Worm (Caenorhabditis elegans) whole organism, L4 larva: ENCODE results near the gene emb-30.

Source experiments
- D1046.2 ChIP-seq: fragments of 200-800 bp; sonication (Bioruptor generic); IDR thresholded peaks from 2 replicates; pipeline ENCODE4 v1.3.6; 2022; ENCODE audit warnings: missing genetic modification characterization, missing compliant biosample characterization
- F10B5.3 ChIP-seq: sonication (generic microtip); optimal IDR thresholded peaks from 2 replicates; lab custom pipeline; 2016; ENCODE audit warnings: mild to moderate bottlenecking, missing genetic modification characterization, missing compliant biosample characterization
- F26F4.8 ChIP-seq: fragments of 200-800 bp; sonication (Bioruptor generic); conservative IDR thresholded peaks from 2 replicates; pipeline ENCODE4 v1.3.6; 2022; ENCODE audit warnings: missing genetic modification characterization, missing compliant biosample characterization
- F37D6.2 ChIP-seq: sonication (generic microtip); optimal IDR thresholded peaks from 2 replicates; lab custom pipeline; 2016; ENCODE audit warnings: mild to moderate bottlenecking, missing genetic modification characterization, missing compliant biosample characterization
- T20F7.1 ChIP-seq: fragments of 200-800 bp; sonication (Bioruptor generic); optimal IDR thresholded peaks from 2 replicates; lab custom pipeline; 2018; ENCODE audit warnings: mild to moderate bottlenecking, missing genetic modification characterization, missing compliant biosample characterization
- T26A8.4 ChIP-seq: fragments of 200-800 bp; sonication (Bioruptor generic); IDR thresholded peaks from 2 replicates; pipeline ENCODE4 v1.3.6; 2022; ENCODE audit warnings: missing genetic modification characterization, missing compliant biosample characterization
- Y75B8A.6 ChIP-seq: fragments of 200-800 bp; sonication (Bioruptor generic); IDR thresholded peaks from 2 replicates; pipeline ENCODE4 v1.3.6; 2022; ENCODE audit warnings: missing genetic modification reagents, missing genetic modification characterization, missing compliant biosample characterization
- ZK337.2 ChIP-seq: fragments of 200-800 bp; sonication (Bioruptor generic); IDR thresholded peaks from 2 replicates; pipeline ENCODE4 v1.3.6; 2022; ENCODE audit warnings: missing genetic modification reagents, missing genetic modification characterization, missing compliant biosample characterization
- ZK546.5 ChIP-seq, 2 experiments: sonication (generic microtip); optimal IDR thresholded peaks; 2 replicates each; lab custom pipeline; 2017; ENCODE audit warnings: missing biosample characterization in 2 of 2, missing genetic modification characterization in 2 of 2
- aly-2 ChIP-seq: sonication (generic microtip); optimal IDR thresholded peaks from 2 replicates; lab custom pipeline; 2018; ENCODE audit warnings: missing biosample characterization, missing genetic modification characterization
- ama-1 ChIP-seq: fragments of 150-350 bp; optimal IDR thresholded peaks from 2 replicates; lab custom pipeline; 2014; ENCODE audit warnings: inconsistent platforms, mixed read lengths
- ceh-20 ChIP-seq: fragments of 200-800 bp; sonication (Bioruptor generic); IDR thresholded peaks from 2 replicates; pipeline ENCODE4 v1.3.6; 2022; ENCODE audit warnings: missing genetic modification reagents, missing genetic modification characterization, missing compliant biosample characterization
- ces-1 ChIP-seq: fragments of 150-350 bp; sonication (generic microtip); optimal IDR thresholded peaks from 4 replicates; lab custom pipeline; 2014; ENCODE audit warnings: missing biosample characterization, missing genetic modification reagents, missing genetic modification characterization
- ctbp-1 ChIP-seq: fragments of 200-800 bp; sonication (Bioruptor generic); IDR thresholded peaks from 2 replicates; pipeline ENCODE4 v1.3.6; 2022; ENCODE audit warnings: missing genetic modification reagents, missing genetic modification characterization, missing compliant biosample characterization
- dmd-6 ChIP-seq: fragments of 200-800 bp; sonication (Bioruptor generic); IDR thresholded peaks from 2 replicates; pipeline ENCODE4 v1.3.6; 2022; ENCODE audit warnings: missing genetic modification reagents, missing genetic modification characterization, missing compliant biosample characterization
- dmd-9 ChIP-seq: fragments of 200-800 bp; sonication (Bioruptor generic); IDR thresholded peaks from 2 replicates; pipeline ENCODE4 v1.3.6; 2022; ENCODE audit warnings: missing genetic modification reagents, missing genetic modification characterization, missing compliant biosample characterization
- dpl-1 ChIP-seq: fragments of 150-350 bp; optimal IDR thresholded peaks from 2 replicates; lab custom pipeline; 2014; ENCODE audit warnings: missing biosample characterization, missing genetic modification reagents, missing genetic modification characterization
- fos-1 ChIP-seq: fragments of 150-350 bp; optimal IDR thresholded peaks from 2 replicates; lab custom pipeline; 2014; ENCODE audit warnings: missing biosample characterization, missing genetic modification characterization
- hlh-11 ChIP-seq: fragments of 200-800 bp; sonication (Bioruptor generic); optimal IDR thresholded peaks from 2 replicates; lab custom pipeline; 2018; ENCODE audit warnings: mild to moderate bottlenecking, missing genetic modification characterization, missing compliant biosample characterization
- jun-1 ChIP-seq: fragments of 150-350 bp; optimal IDR thresholded peaks from 2 replicates; lab custom pipeline; 2014; ENCODE audit warnings: missing biosample characterization, missing genetic modification reagents, missing genetic modification characterization
- lin-13 ChIP-seq: fragments of 150-350 bp; optimal IDR thresholded peaks from 2 replicates; lab custom pipeline; 2014; ENCODE audit warnings: missing biosample characterization, missing genetic modification reagents, missing genetic modification characterization
- lin-15B ChIP-seq: fragments of 150-350 bp; sonication (generic microtip); optimal IDR thresholded peaks from 3 replicates; lab custom pipeline; 2014; ENCODE audit warnings: missing biosample characterization, missing genetic modification characterization
- lin-29 ChIP-seq: fragments of 200-800 bp; sonication (Bioruptor generic); IDR thresholded peaks from 2 replicates; pipeline ENCODE4 v1.3.6; 2022; ENCODE audit warnings: missing genetic modification reagents, missing genetic modification characterization, missing compliant biosample characterization
- lin-38 ChIP-seq: fragments of 200-800 bp; sonication (Bioruptor generic); IDR thresholded peaks from 2 replicates; pipeline ENCODE4 v1.3.6; 2022; ENCODE audit warnings: missing genetic modification reagents, missing genetic modification characterization, missing compliant biosample characterization
- lin-39 ChIP-seq: fragments of 150-350 bp; optimal IDR thresholded peaks from 2 replicates; lab custom pipeline; 2014; ENCODE audit warnings: missing biosample characterization, missing genetic modification reagents, missing genetic modification characterization
- lir-3 ChIP-seq: sonication (generic microtip); optimal IDR thresholded peaks from 2 replicates; lab custom pipeline; 2016; ENCODE audit warnings: mild to moderate bottlenecking, missing genetic modification characterization, missing compliant biosample characterization
- lsy-2 ChIP-seq, 2 experiments: fragments of 150-350 bp in 1 of 2; sonication (generic microtip) in 1 of 2; optimal IDR thresholded peaks; 2 replicates each; lab custom pipeline; 2014 to 2017; ENCODE audit warnings: missing biosample characterization in 2 of 2, missing genetic modification characterization in 2 of 2
- madf-9 ChIP-seq: fragments of 200-800 bp; sonication (Bioruptor generic); conservative IDR thresholded peaks from 2 replicates; pipeline ENCODE4 v1.3.6; 2022; ENCODE audit warnings: missing genetic modification reagents, missing genetic modification characterization, missing compliant biosample characterization
- mdt-29 ChIP-seq: fragments of 200-800 bp; sonication (Bioruptor generic); IDR thresholded peaks from 2 replicates; pipeline ENCODE4 v1.3.6; 2022; ENCODE audit warnings: missing genetic modification reagents, missing genetic modification characterization, missing compliant biosample characterization
- mxl-2 ChIP-seq: fragments of 200-800 bp; sonication (Bioruptor generic); conservative IDR thresholded peaks from 2 replicates; pipeline ENCODE4 v1.3.6; 2022; ENCODE audit warnings: missing genetic modification reagents, missing genetic modification characterization, missing compliant biosample characterization
- mxl-3 ChIP-seq: fragments of 200-800 bp; sonication (Bioruptor generic); optimal IDR thresholded peaks from 2 replicates; lab custom pipeline; 2018; ENCODE audit warnings: mild to moderate bottlenecking, missing genetic modification characterization, missing compliant biosample characterization
- nhr-11 ChIP-seq: fragments of 150-350 bp; optimal IDR thresholded peaks from 2 replicates; lab custom pipeline; 2014; ENCODE audit warnings: missing biosample characterization, missing genetic modification characterization
- nhr-111 ChIP-seq: fragments of 200-800 bp; sonication (Bioruptor generic); optimal IDR thresholded peaks from 2 replicates; lab custom pipeline; 2018; ENCODE audit warnings: mild to moderate bottlenecking, missing genetic modification characterization, missing compliant biosample characterization
- nhr-237 ChIP-seq: sonication (generic microtip); optimal IDR thresholded peaks from 2 replicates; lab custom pipeline; 2017; ENCODE audit warnings: missing biosample characterization, missing genetic modification characterization
- nhr-48 ChIP-seq: sonication (generic microtip); optimal IDR thresholded peaks from 2 replicates; lab custom pipeline; 2016; ENCODE audit warnings: mild to moderate bottlenecking, missing genetic modification characterization, missing compliant biosample characterization
- nhr-6 ChIP-seq: fragments of 150-350 bp; optimal IDR thresholded peaks from 2 replicates; lab custom pipeline; 2014; ENCODE audit warnings: missing biosample characterization, missing genetic modification characterization
- nhr-76 ChIP-seq: fragments of 150-350 bp; optimal IDR thresholded peaks from 2 replicates; lab custom pipeline; 2014; ENCODE audit warnings: missing biosample characterization, missing genetic modification characterization
- nhr-77 ChIP-seq: fragments of 150-350 bp; optimal IDR thresholded peaks from 2 replicates; lab custom pipeline; 2014; ENCODE audit warnings: missing biosample characterization, missing genetic modification characterization
- pha-4 ChIP-seq, 2 experiments: fragments of 150-350 bp in 1 of 2; fragments of 200-800 bp in 1 of 2; sonication (Bioruptor generic) in 1 of 2; IDR thresholded peaks in 1 of 2; optimal IDR thresholded peaks in 1 of 2; 2 replicates each; pipeline versions ENCODE4 v1.3.6 to Lab custom; 2014 to 2022; ENCODE audit warnings: missing genetic modification characterization in 2 of 2, missing genetic modification reagents in 2 of 2, missing biosample characterization in 1 of 2, missing compliant biosample characterization in 1 of 2
- php-3 ChIP-seq: fragments of 200-800 bp; sonication (Bioruptor generic); IDR thresholded peaks from 2 replicates; pipeline ENCODE4 v1.3.6; 2022; ENCODE audit warnings: missing genetic modification reagents, missing genetic modification characterization, missing compliant biosample characterization
- set-16 ChIP-seq: fragments of 200-800 bp; sonication (Bioruptor generic); IDR thresholded peaks from 2 replicates; pipeline ENCODE4 v1.3.6; 2022; ENCODE audit warnings: missing genetic modification reagents, missing genetic modification characterization, missing compliant biosample characterization
- skn-1 ChIP-seq: fragments of 150-350 bp; optimal IDR thresholded peaks from 2 replicates; lab custom pipeline; 2014; ENCODE audit warnings: missing biosample characterization, missing genetic modification characterization
- snpc-4 ChIP-seq: fragments of 150-350 bp; optimal IDR thresholded peaks from 2 replicates; lab custom pipeline; 2014; ENCODE audit warnings: missing biosample characterization, missing genetic modification characterization
- spr-1 ChIP-seq: sonication (generic microtip); optimal IDR thresholded peaks from 2 replicates; lab custom pipeline; 2016; ENCODE audit warnings: mild to moderate bottlenecking, missing genetic modification characterization, missing compliant biosample characterization
- tag-97 ChIP-seq: fragments of 200-800 bp; sonication (Bioruptor generic); IDR thresholded peaks from 2 replicates; pipeline ENCODE4 v1.3.6; 2022; ENCODE audit warnings: missing genetic modification characterization, missing compliant biosample characterization
- zag-1 ChIP-seq: fragments of 150-350 bp; optimal IDR thresholded peaks from 2 replicates; lab custom pipeline; 2014; ENCODE audit warnings: missing biosample characterization, missing genetic modification characterization
- zfp-3 ChIP-seq: fragments of 200-800 bp; sonication (Bioruptor generic); conservative IDR thresholded peaks from 2 replicates; pipeline ENCODE4 v1.3.6; 2022; ENCODE audit warnings: missing genetic modification reagents, missing genetic modification characterization, missing compliant biosample characterization
- zip-2 ChIP-seq: fragments of 150-350 bp; optimal IDR thresholded peaks from 2 replicates; lab custom pipeline; 2014; ENCODE audit warnings: missing biosample characterization, missing genetic modification characterization
- ztf-11 ChIP-seq: fragments of 150-350 bp; optimal IDR thresholded peaks from 2 replicates; lab custom pipeline; 2014; ENCODE audit warnings: missing biosample characterization, missing genetic modification characterization

Gene emb-30

ce11 chrIII:9390924-9391323 lies 50.3 kb downstream of the emb-30 start (continued):
- TF ChIP-seq ztf-11 (tag; lab: Kevin White, UChicago) (no peak), skn-1 (tag; lab: Kevin White, UChicago) (no peak), D1046.2 (GFP tag; lab: Robert Waterston, UW) (no peak), set-16 (GFP tag; lab: Robert Waterston, UW) (no peak), jun-1 (tag; lab: Kevin White, UChicago) (no peak), nhr-77 (tag; lab: Kevin White, UChicago) (no peak), ceh-20 (GFP tag; lab: Robert Waterston, UW) (no peak), lir-3 (no peak), ctbp-1 (no peak), lin-29 (no peak), zip-2 (tag; lab: Kevin White, UChicago) (no peak), dmd-6 (no peak), ZK337.2 (GFP tag; lab: Robert Waterston, UW) (no peak), nhr-111 (GFP tag; lab: Kevin White, UChicago) (no peak), F37D6.2 (tag; lab: Kevin White, UChicago) (no peak), ZK546.5 (tag; optimal IDR thresholded peaks at IDR 0.05; lab: Kevin White, UChicago) (no peak), mdt-29 (GFP tag; lab: Robert Waterston, UW) (no peak), nhr-48 (tag; lab: Kevin White, UChicago) (no peak), F10B5.3 (tag; lab: Kevin White, UChicago) (no peak), php-3 (GFP tag; lab: Robert Waterston, UW) (no peak), T20F7.1 (GFP tag; lab: Kevin White, UChicago) (no peak), zag-1 (tag; lab: Kevin White, UChicago) (no peak), mxl-3 (GFP tag; lab: Kevin White, UChicago) (peak; percentile 4), zfp-3 (GFP tag; lab: Robert Waterston, UW) (no peak), F26F4.8 (GFP tag; lab: Robert Waterston, UW) (no peak), nhr-11 (no peak), spr-1 (tag; lab: Kevin White, UChicago) (no peak), pha-4 (GFP tag; IDR thresholded peaks at IDR 0.05; lab: Robert Waterston, UW) (no peak), pha-4 (tag; optimal IDR thresholded peaks at IDR 0.05; lab: Kevin White, UChicago) (no peak), lin-38 (GFP tag; lab: Robert Waterston, UW) (peak; percentile 55), ces-1 (GFP tag; lab: Kevin White, UChicago) (no peak), tag-97 (no peak), hlh-11 (no peak), ama-1 (lab: Kevin White, UChicago) (peak; percentile 5), nhr-76 (tag; lab: Kevin White, UChicago) (no peak), mxl-2 (GFP tag; lab: Robert Waterston, UW) (no peak), lin-13 (GFP tag; lab: Kevin White, UChicago) (peak; percentile 18), aly-2 (tag; lab: Kevin White, UChicago) (no peak), lsy-2 (tag; optimal IDR thresholded peaks at IDR 0.05; lab: Kevin White, UChicago) (peak in 1 of 2 experiments; percentile 62), Y75B8A.6 (no peak), T26A8.4 (GFP tag; lab: Robert Waterston, UW) (no peak), snpc-4 (tag; lab: Kevin White, UChicago) (no peak), fos-1 (no peak), madf-9 (no peak)

ce11 chrIII:9390007-9390406 lies 51.3 kb downstream of the emb-30 start, which contains the start of gene slc-17.2:
Gene slc-17.2 (minus strand): TSS chrIII:9390107.
- TF ChIP-seq ceh-20 (GFP tag; lab: Robert Waterston, UW) (no peak), dmd-9 (GFP tag; lab: Robert Waterston, UW) (no peak), lin-39 (tag; lab: Kevin White, UChicago) (no peak), php-3 (GFP tag; lab: Robert Waterston, UW) (no peak), dpl-1 (GFP tag; lab: Kevin White, UChicago) (no peak), zag-1 (tag; lab: Kevin White, UChicago) (no peak), lin-15B (no peak), nhr-237 (tag; lab: Kevin White, UChicago) (no peak), D1046.2 (GFP tag; lab: Robert Waterston, UW) (no peak), nhr-6 (no peak), lin-38 (GFP tag; lab: Robert Waterston, UW) (no peak), mdt-29 (GFP tag; lab: Robert Waterston, UW) (no peak)
- TF ChIP-seq, all 104 proteins: peak for 0
